Worm (Caenorhabditis elegans) whole organism, L4 larva: ENCODE results near the gene ife-4.

Experiments used
- F10B5.3 ChIP-seq: sonication (generic microtip); optimal IDR thresholded peaks from 2 replicates; lab custom pipeline; 2016; ENCODE audit warnings: mild to moderate bottlenecking, missing genetic modification characterization, missing compliant biosample characterization
- F37D6.2 ChIP-seq: sonication (generic microtip); optimal IDR thresholded peaks from 2 replicates; lab custom pipeline; 2016; ENCODE audit warnings: mild to moderate bottlenecking, missing genetic modification characterization, missing compliant biosample characterization
- R02D3.7 ChIP-seq: fragments of 150-350 bp; sonication (generic microtip); optimal IDR thresholded peaks from 3 replicates; lab custom pipeline; 2014; ENCODE audit warnings: missing biosample characterization, missing genetic modification characterization
- T20F7.1 ChIP-seq: fragments of 200-800 bp; sonication (Bioruptor generic); optimal IDR thresholded peaks from 2 replicates; lab custom pipeline; 2018; ENCODE audit warnings: mild to moderate bottlenecking, missing genetic modification characterization, missing compliant biosample characterization
- aha-1 ChIP-seq: fragments of 150-350 bp; peaks from one replicate; lab custom pipeline; 2014; ENCODE audit warnings: missing biosample characterization, missing genetic modification characterization
- ama-1 ChIP-seq: fragments of 150-350 bp; optimal IDR thresholded peaks from 2 replicates; lab custom pipeline; 2014; ENCODE audit warnings: inconsistent platforms, mixed read lengths
- arid-1 ChIP-seq: fragments of 200-800 bp; sonication (Bioruptor generic); conservative IDR thresholded peaks from 2 replicates; pipeline ENCODE4 v1.3.6; 2022; ENCODE audit warnings: missing genetic modification reagents, missing genetic modification characterization, missing compliant biosample characterization
- ceh-20 ChIP-seq: fragments of 200-800 bp; sonication (Bioruptor generic); IDR thresholded peaks from 2 replicates; pipeline ENCODE4 v1.3.6; 2022; ENCODE audit warnings: missing genetic modification reagents, missing genetic modification characterization, missing compliant biosample characterization
- ceh-44 ChIP-seq: fragments of 200-800 bp; sonication (Bioruptor generic); IDR thresholded peaks from 2 replicates; pipeline ENCODE4 v1.3.6; 2022; ENCODE audit warnings: missing genetic modification reagents, missing genetic modification characterization, missing compliant biosample characterization
- ceh-82 ChIP-seq: sonication (generic microtip); optimal IDR thresholded peaks from 2 replicates; lab custom pipeline; 2017; ENCODE audit warnings: missing biosample characterization, missing genetic modification characterization
- cey-2 ChIP-seq: sonication (generic microtip); optimal IDR thresholded peaks from 3 replicates; lab custom pipeline; 2017; ENCODE audit warnings: missing genetic modification characterization, mild to moderate bottlenecking, missing compliant biosample characterization, antibody characterized with exemption, borderline replicate concordance; ENCODE audit not compliant: insufficient read depth
- daf-12 ChIP-seq: fragments of 150-350 bp; optimal IDR thresholded peaks from 2 replicates; lab custom pipeline; 2014; ENCODE audit warnings: missing biosample characterization, missing genetic modification reagents, missing genetic modification characterization
- dmd-6 ChIP-seq: fragments of 200-800 bp; sonication (Bioruptor generic); IDR thresholded peaks from 2 replicates; pipeline ENCODE4 v1.3.6; 2022; ENCODE audit warnings: missing genetic modification reagents, missing genetic modification characterization, missing compliant biosample characterization
- dmd-8 ChIP-seq: fragments of 200-800 bp; sonication (Bioruptor generic); IDR thresholded peaks from 2 replicates; pipeline ENCODE4 v1.3.6; 2022; ENCODE audit warnings: missing genetic modification characterization, missing compliant biosample characterization
- dmd-9 ChIP-seq: fragments of 200-800 bp; sonication (Bioruptor generic); IDR thresholded peaks from 2 replicates; pipeline ENCODE4 v1.3.6; 2022; ENCODE audit warnings: missing genetic modification reagents, missing genetic modification characterization, missing compliant biosample characterization
- egl-27 ChIP-seq: sonication (generic microtip); optimal IDR thresholded peaks from 3 replicates; lab custom pipeline; 2017; ENCODE audit warnings: missing biosample characterization, missing genetic modification reagents, missing genetic modification characterization
- egl-43 ChIP-seq: fragments of 200-800 bp; sonication (Bioruptor generic); IDR thresholded peaks from 2 replicates; pipeline ENCODE4 v1.3.6; 2022; ENCODE audit warnings: missing genetic modification reagents, missing genetic modification characterization, missing compliant biosample characterization
- fos-1 ChIP-seq: fragments of 150-350 bp; optimal IDR thresholded peaks from 2 replicates; lab custom pipeline; 2014; ENCODE audit warnings: missing biosample characterization, missing genetic modification characterization
- hmg-1.1 ChIP-seq: fragments of 200-800 bp; sonication (Bioruptor generic); IDR thresholded peaks from 2 replicates; pipeline ENCODE4 v1.3.6; 2022; ENCODE audit warnings: missing genetic modification reagents, missing genetic modification characterization, missing compliant biosample characterization
- lim-7 ChIP-seq: fragments of 200-800 bp; sonication (Bioruptor generic); IDR thresholded peaks from 2 replicates; pipeline ENCODE4 v1.3.6; 2022; ENCODE audit warnings: missing genetic modification characterization, missing compliant biosample characterization
- lin-13 ChIP-seq: fragments of 150-350 bp; optimal IDR thresholded peaks from 2 replicates; lab custom pipeline; 2014; ENCODE audit warnings: missing biosample characterization, missing genetic modification reagents, missing genetic modification characterization
- lsy-2 ChIP-seq, 2 experiments: fragments of 150-350 bp in 1 of 2; sonication (generic microtip) in 1 of 2; optimal IDR thresholded peaks; 2 replicates each; lab custom pipeline; 2014 to 2017; ENCODE audit warnings: missing biosample characterization in 2 of 2, missing genetic modification characterization in 2 of 2
- madf-5 ChIP-seq, 2 experiments: fragments of 200-800 bp; sonication (Bioruptor generic); IDR thresholded peaks; 2 replicates each; pipeline ENCODE4 v1.3.6; 2022; ENCODE audit warnings: missing compliant biosample characterization in 2 of 2, missing genetic modification characterization in 2 of 2
- mdl-1 ChIP-seq, 2 experiments: fragments of 150-350 bp in 1 of 2; sonication (generic microtip) in 1 of 2; optimal IDR thresholded peaks; 2 replicates each; lab custom pipeline; 2014 to 2017; ENCODE audit warnings: missing biosample characterization in 2 of 2, missing genetic modification characterization in 2 of 2
- mep-1 ChIP-seq: fragments of 150-350 bp; sonication (generic microtip); optimal IDR thresholded peaks from 3 replicates; lab custom pipeline; 2014; ENCODE audit warnings: missing biosample characterization, missing genetic modification characterization
- mes-2 ChIP-seq: sonication (generic microtip); optimal IDR thresholded peaks from 2 replicates; lab custom pipeline; 2016; ENCODE audit warnings: missing genotype, mild to moderate bottlenecking, missing genetic modification characterization, missing compliant biosample characterization; ENCODE audit not compliant: poor library complexity, severe bottlenecking
- mxl-2 ChIP-seq: fragments of 200-800 bp; sonication (Bioruptor generic); conservative IDR thresholded peaks from 2 replicates; pipeline ENCODE4 v1.3.6; 2022; ENCODE audit warnings: missing genetic modification reagents, missing genetic modification characterization, missing compliant biosample characterization
- mxl-3 ChIP-seq: fragments of 200-800 bp; sonication (Bioruptor generic); optimal IDR thresholded peaks from 2 replicates; lab custom pipeline; 2018; ENCODE audit warnings: mild to moderate bottlenecking, missing genetic modification characterization, missing compliant biosample characterization
- nhr-10 ChIP-seq: fragments of 150-350 bp; optimal IDR thresholded peaks from 2 replicates; lab custom pipeline; 2014; ENCODE audit warnings: missing biosample characterization, missing genetic modification characterization
- nhr-102 ChIP-seq: sonication (generic microtip); optimal IDR thresholded peaks from 2 replicates; lab custom pipeline; 2016; ENCODE audit warnings: mild to moderate bottlenecking, missing genetic modification characterization, moderate library complexity, missing compliant biosample characterization
- nhr-111 ChIP-seq: fragments of 200-800 bp; sonication (Bioruptor generic); optimal IDR thresholded peaks from 2 replicates; lab custom pipeline; 2018; ENCODE audit warnings: mild to moderate bottlenecking, missing genetic modification characterization, missing compliant biosample characterization
- nhr-25 ChIP-seq: sonication (generic microtip); optimal IDR thresholded peaks from 2 replicates; lab custom pipeline; 2017; ENCODE audit warnings: missing genetic modification characterization, mild to moderate bottlenecking, missing compliant biosample characterization, antibody characterized with exemption, moderate library complexity, borderline replicate concordance; ENCODE audit not compliant: insufficient read depth
- nhr-28 ChIP-seq: fragments of 150-350 bp; optimal IDR thresholded peaks from 2 replicates; lab custom pipeline; 2014; ENCODE audit warnings: missing biosample characterization, missing genetic modification characterization
- nhr-6 ChIP-seq: fragments of 150-350 bp; optimal IDR thresholded peaks from 2 replicates; lab custom pipeline; 2014; ENCODE audit warnings: missing biosample characterization, missing genetic modification characterization
- pha-4 ChIP-seq, 2 experiments: fragments of 150-350 bp in 1 of 2; fragments of 200-800 bp in 1 of 2; sonication (Bioruptor generic) in 1 of 2; IDR thresholded peaks in 1 of 2; optimal IDR thresholded peaks in 1 of 2; 2 replicates each; pipeline versions ENCODE4 v1.3.6 to Lab custom; 2014 to 2022; ENCODE audit warnings: missing genetic modification characterization in 2 of 2, missing genetic modification reagents in 2 of 2, missing biosample characterization in 1 of 2, missing compliant biosample characterization in 1 of 2
- saeg-2 ChIP-seq: fragments of 200-800 bp; sonication (Bioruptor generic); IDR thresholded peaks from 2 replicates; pipeline ENCODE4 v1.3.6; 2022; ENCODE audit warnings: missing genetic modification reagents, missing genetic modification characterization, missing compliant biosample characterization
- sdz-12 ChIP-seq: fragments of 200-800 bp; sonication (Bioruptor generic); optimal IDR thresholded peaks from 2 replicates; lab custom pipeline; 2018; ENCODE audit warnings: mild to moderate bottlenecking, missing genetic modification characterization, missing compliant biosample characterization
- spr-1 ChIP-seq: sonication (generic microtip); optimal IDR thresholded peaks from 2 replicates; lab custom pipeline; 2016; ENCODE audit warnings: mild to moderate bottlenecking, missing genetic modification characterization, missing compliant biosample characterization
- spr-3 ChIP-seq: fragments of 200-800 bp; sonication (Bioruptor generic); optimal IDR thresholded peaks from 2 replicates; lab custom pipeline; 2018; ENCODE audit warnings: mild to moderate bottlenecking, missing genetic modification characterization, missing compliant biosample characterization
- tra-1 ChIP-seq: fragments of 200-800 bp; sonication (Bioruptor generic); IDR thresholded peaks from 2 replicates; pipeline ENCODE4 v1.3.6; 2022; ENCODE audit warnings: missing genetic modification reagents, missing genetic modification characterization, missing compliant biosample characterization
- unc-130 ChIP-seq: sonication (generic microtip); optimal IDR thresholded peaks from 2 replicates; lab custom pipeline; 2016; ENCODE audit warnings: missing genetic modification reagents, missing genetic modification characterization, missing compliant biosample characterization
- unc-62 ChIP-seq, 3 experiments: fragments of 150-350 bp in 1 of 3; sonication (generic microtip); optimal IDR thresholded peaks in 2 of 3; peaks in 1 of 3; 1 replicate in 1 of 3; 2 replicates in 2 of 3; lab custom pipeline; 2014 to 2017; ENCODE audit warnings: missing biosample characterization in 3 of 3, missing genetic modification characterization in 3 of 3, missing genetic modification reagents in 3 of 3, missing genotype in 1 of 3
- zip-11 ChIP-seq: fragments of 200-800 bp; sonication (Bioruptor generic); IDR thresholded peaks from 2 replicates; pipeline ENCODE4 v1.3.6; 2022; ENCODE audit warnings: missing genetic modification characterization, missing compliant biosample characterization
- ztf-11 ChIP-seq: fragments of 150-350 bp; optimal IDR thresholded peaks from 2 replicates; lab custom pipeline; 2014; ENCODE audit warnings: missing biosample characterization, missing genetic modification characterization

The ife-4 gene

ce11 chrX:1086406-1086897, 17.6 kb upstream of the ife-4 start:
- TF ChIP-seq sdz-12 (GFP tag; lab: Kevin White, UChicago) (no peak), nhr-25 (tag; lab: Kevin White, UChicago) (no peak), unc-62 (GFP tag; optimal IDR thresholded peaks at IDR 0.05 in 1 of 2; lab: Kevin White, UChicago) (peak in 1 of 2 experiments; percentile 10), unc-62 (tag; optimal IDR thresholded peaks at IDR 0.05; lab: Kevin White, UChicago) (no peak), lsy-2 (tag; optimal IDR thresholded peaks at IDR 0.05; lab: Kevin White, UChicago) (peak in 1 of 2 experiments; percentile 21), mep-1 (tag; lab: Kevin White, UChicago) (peak; percentile 13), egl-43 (no peak), mes-2 (tag; lab: Kevin White, UChicago) (no peak)

ce11 chrX:1088048-1088447, 16.0 kb upstream of the ife-4 start, which contains the start of gene rei-2:
TSS of gene rei-2 (minus strand) at chrX:1088148.
- TF ChIP-seq spr-3 (no peak), nhr-6 (tag; lab: Kevin White, UChicago) (no peak), R02D3.7 (tag; lab: Kevin White, UChicago) (no peak), ama-1 (lab: Kevin White, UChicago) (no peak), mxl-3 (GFP tag; lab: Kevin White, UChicago) (no peak), unc-62 (GFP tag; optimal IDR thresholded peaks at IDR 0.05 in 1 of 2; lab: Kevin White, UChicago) (peak in 1 of 2 experiments; percentile 34), unc-62 (tag; optimal IDR thresholded peaks at IDR 0.05; lab: Kevin White, UChicago) (no peak)

- 0 out of 2 replicates have a peak, but pooled peaks have one; percentile 41 for TF ChIP-seq lim-7 (GFP tag; lab: Robert Waterston, UW)
- no peak for TF ChIP-seq lin-13
- 0 out of 4 replicates have a peak, but pooled peaks of 1 of the 2 experiments have one; percentile 23 for TF ChIP-seq madf-5 (GFP tag; IDR thresholded peaks at IDR 0.05; lab: Robert Waterston, UW)
- TF ChIP-seq F37D6.2: no peak
- no peak for TF ChIP-seq egl-27 (tag; lab: Kevin White, UChicago)
- TF ChIP-seq zip-11 (GFP tag; lab: Robert Waterston, UW): no peak
- TF ChIP-seq ceh-20 (GFP tag; lab: Robert Waterston, UW): 0 out of 2 replicates have a peak, but pooled peaks have one; percentile 26
- TF ChIP-seq aha-1 (tag; lab: Kevin White, UChicago): peak; percentile 81
- TF ChIP-seq cey-2: no peak
- TF ChIP-seq mxl-2 (GFP tag; lab: Robert Waterston, UW): 0 out of 2 replicates have a peak, but pooled peaks have one; percentile 22
- TF ChIP-seq egl-43: peak; percentile 48; the same call in 1 of the 2 replicates
- TF ChIP-seq nhr-28 (tag; lab: Kevin White, UChicago): no peak
- no peak for TF ChIP-seq mdl-1 (tag; optimal IDR thresholded peaks at IDR 0.05; lab: Kevin White, UChicago)
- no peak for TF ChIP-seq saeg-2
- no peak for TF ChIP-seq hmg-1.1 (GFP tag; lab: Robert Waterston, UW)
- TF ChIP-seq dmd-9 (GFP tag; lab: Robert Waterston, UW): 0 out of 2 replicates have a peak, but pooled peaks have one; percentile 31
- no peak for TF ChIP-seq unc-130 (GFP tag; lab: Kevin White, UChicago)
- no peak for TF ChIP-seq tra-1 (GFP tag; lab: Robert Waterston, UW)
- no peak for TF ChIP-seq pha-4 (GFP tag; IDR thresholded peaks at IDR 0.05; lab: Robert Waterston, UW)
- TF ChIP-seq pha-4 (tag; optimal IDR thresholded peaks at IDR 0.05; lab: Kevin White, UChicago): no peak
- 0 out of 2 replicates have a peak, but pooled peaks have one; percentile 30 for TF ChIP-seq ceh-44 (GFP tag; lab: Robert Waterston, UW)
Observed at ce11 chrX:1089133-1089532, 14.9 kb upstream of the ife-4 start.

- TF ChIP-seq mes-2 (tag; lab: Kevin White, UChicago): no peak
- 0 out of 2 replicates have a peak, but pooled peaks have one; percentile 60 for TF ChIP-seq lim-7 (GFP tag; lab: Robert Waterston, UW)
- peak; percentile 10 for TF ChIP-seq nhr-102
- 0 out of 2 replicates have a peak, but pooled peaks have one; percentile 21 for TF ChIP-seq dmd-8
- TF ChIP-seq spr-1 (tag; lab: Kevin White, UChicago): no peak
- no peak for TF ChIP-seq arid-1 (GFP tag; lab: Robert Waterston, UW)
- no peak for TF ChIP-seq ceh-82 (tag; lab: Kevin White, UChicago)
- no peak for TF ChIP-seq nhr-111 (GFP tag; lab: Kevin White, UChicago)
- no peak for TF ChIP-seq T20F7.1 (GFP tag; lab: Kevin White, UChicago)
- no peak for TF ChIP-seq zip-11 (GFP tag; lab: Robert Waterston, UW)
- no peak for TF ChIP-seq daf-12
- TF ChIP-seq F10B5.3 (tag; lab: Kevin White, UChicago): no peak
- no peak for TF ChIP-seq fos-1 (tag; lab: Kevin White, UChicago)
- no peak for TF ChIP-seq ztf-11
- no peak for TF ChIP-seq F37D6.2
- TF ChIP-seq dmd-6 (GFP tag; lab: Robert Waterston, UW): no peak
- no peak for TF ChIP-seq nhr-10 (tag; lab: Kevin White, UChicago)
Observed at ce11 chrX:1089676-1090075, 14.3 kb upstream of the ife-4 start.
